Worm (Caenorhabditis elegans) whole organism, early embryonic: ENCODE measurements around the gene srx-111.
"Not testable (repeated sequence)": the region's sequence is repeated elsewhere in the genome, so short reads cannot be mapped to it uniquely, and the experiment has no call there.

ENCODE experiments used
- B0310.2 ChIP-seq: sonication (generic microtip); optimal IDR thresholded peaks from 2 replicates; lab custom pipeline; 2016; ENCODE audit warnings: mild to moderate bottlenecking, missing genetic modification characterization, missing compliant biosample characterization
- F13C5.2 ChIP-seq: sonication (generic microtip); optimal IDR thresholded peaks from 2 replicates; lab custom pipeline; 2017; ENCODE audit warnings: mild to moderate bottlenecking, missing genetic modification characterization, inconsistent platforms, missing compliant biosample characterization
- aly-1 ChIP-seq: sonication (generic microtip); optimal IDR thresholded peaks from 2 replicates; lab custom pipeline; 2016; ENCODE audit warnings: missing genetic modification characterization, missing compliant biosample characterization
- ama-1 ChIP-seq: fragments of 150-350 bp; optimal IDR thresholded peaks from 2 replicates; lab custom pipeline; 2014
- ceh-13 ChIP-seq: fragments of 200-800 bp; sonication (Bioruptor generic); optimal IDR thresholded peaks from 2 replicates; lab custom pipeline; 2018; ENCODE audit warnings: mild to moderate bottlenecking, missing genetic modification characterization, missing compliant biosample characterization
- ceh-36 ChIP-seq: sonication (generic microtip); optimal IDR thresholded peaks from 2 replicates; lab custom pipeline; 2016; ENCODE audit warnings: missing genetic modification characterization, inconsistent platforms, missing compliant biosample characterization
- ets-7 ChIP-seq: sonication (generic microtip); optimal IDR thresholded peaks from 2 replicates; lab custom pipeline; 2016; ENCODE audit warnings: missing genotype, missing genetic modification characterization, missing compliant biosample characterization
- flt-1 ChIP-seq: fragments of 200-800 bp; sonication (Bioruptor generic); IDR thresholded peaks from 2 replicates; pipeline ENCODE4 v1.3.6; 2022; ENCODE audit warnings: missing genetic modification characterization, missing compliant biosample characterization
- hmbx-1 ChIP-seq: sonication (generic microtip); optimal IDR thresholded peaks from 2 replicates; lab custom pipeline; 2016; ENCODE audit warnings: mild to moderate bottlenecking, missing genetic modification characterization, missing compliant biosample characterization
- hmg-4 ChIP-seq: fragments of 200-800 bp; sonication (Bioruptor generic); optimal IDR thresholded peaks from 2 replicates; lab custom pipeline; 2018; ENCODE audit warnings: mild to moderate bottlenecking, missing genetic modification characterization, missing compliant biosample characterization
- hnd-1 ChIP-seq: sonication (generic microtip); optimal IDR thresholded peaks from 2 replicates; lab custom pipeline; 2016; ENCODE audit warnings: missing genetic modification characterization, missing compliant biosample characterization
- pes-1 ChIP-seq: fragments of 200-800 bp; sonication (Bioruptor generic); IDR thresholded peaks from 2 replicates; pipeline ENCODE4 v1.3.6; 2022; ENCODE audit warnings: missing genetic modification reagents, missing genetic modification characterization, missing compliant biosample characterization
- scrt-1 ChIP-seq: fragments of 200-800 bp; sonication (Bioruptor generic); IDR thresholded peaks from 2 replicates; pipeline ENCODE4 v1.3.6; 2022; ENCODE audit warnings: missing genetic modification characterization, missing compliant biosample characterization
- sea-1 ChIP-seq: fragments of 200-800 bp; sonication (Bioruptor generic); conservative IDR thresholded peaks from 2 replicates; pipeline ENCODE4 v1.3.6; 2022; ENCODE audit warnings: missing genetic modification characterization, missing compliant biosample characterization
- tbx-11 ChIP-seq: fragments of 200-800 bp; sonication (Bioruptor generic); IDR thresholded peaks from 2 replicates; pipeline ENCODE4 v1.3.6; 2022; ENCODE audit warnings: missing genetic modification characterization, missing compliant biosample characterization
- tbx-37 ChIP-seq: fragments of 200-800 bp; sonication (Bioruptor generic); conservative IDR thresholded peaks from 2 replicates; pipeline ENCODE4 v1.3.6; 2022; ENCODE audit warnings: missing genetic modification reagents, missing genetic modification characterization, missing compliant biosample characterization
- tra-4 ChIP-seq: sonication (generic microtip); optimal IDR thresholded peaks from 2 replicates; lab custom pipeline; 2017; ENCODE audit warnings: missing genetic modification characterization, missing compliant biosample characterization

srx-111 gene

ce11 chrII:3747405-3747804 lies 10.2 kb upstream of the srx-111 start, which contains the start of gene fbxb-92:
Gene fbxb-92, minus strand, starts transcription at chrII:3747505.
- no peak for TF ChIP-seq hmbx-1
- no peak for TF ChIP-seq scrt-1 (GFP tag; lab: Robert Waterston, UW)
- no peak for TF ChIP-seq F13C5.2 (tag; lab: Kevin White, UChicago)
- TF ChIP-seq aly-1 (tag; lab: Kevin White, UChicago) = no peak
- TF ChIP-seq hnd-1 (tag; lab: Kevin White, UChicago) = no peak
- no peak for TF ChIP-seq ceh-36
- no peak for TF ChIP-seq ets-7 (tag; lab: Kevin White, UChicago)
- TF ChIP-seq pes-1 = no peak
- TF ChIP-seq ama-1 = no peak
- TF ChIP-seq flt-1 (GFP tag; lab: Robert Waterston, UW) = no peak
- TF ChIP-seq tra-4 (tag; lab: Kevin White, UChicago) = no peak
- no peak for TF ChIP-seq tbx-37 (GFP tag; lab: Robert Waterston, UW)
- TF ChIP-seq tbx-11 (GFP tag; lab: Robert Waterston, UW) = no peak
- TF ChIP-seq sea-1 (GFP tag; lab: Robert Waterston, UW) = no peak
- no peak for TF ChIP-seq B0310.2 (tag; lab: Kevin White, UChicago)
- TF ChIP-seq ceh-13 = no peak
- TF ChIP-seq hmg-4 = no peak

- no peak for TF ChIP-seq tbx-11 (GFP tag; lab: Robert Waterston, UW)
- TF ChIP-seq ama-1 = no peak
- no peak for TF ChIP-seq scrt-1 (GFP tag; lab: Robert Waterston, UW)
- TF ChIP-seq ets-7 (tag; lab: Kevin White, UChicago) = no peak
- no peak for TF ChIP-seq hnd-1 (tag; lab: Kevin White, UChicago)
- no peak for TF ChIP-seq ceh-36
- TF ChIP-seq pes-1 = no peak
- no peak for TF ChIP-seq flt-1 (GFP tag; lab: Robert Waterston, UW)
- no peak for TF ChIP-seq ceh-13
- no peak for TF ChIP-seq tbx-37 (GFP tag; lab: Robert Waterston, UW)
- TF ChIP-seq tra-4 (tag; lab: Kevin White, UChicago) = no peak
- no peak for TF ChIP-seq hmbx-1
- TF ChIP-seq sea-1 (GFP tag; lab: Robert Waterston, UW) = no peak
- no peak for TF ChIP-seq aly-1 (tag; lab: Kevin White, UChicago)
- no peak for TF ChIP-seq B0310.2 (tag; lab: Kevin White, UChicago)
- TF ChIP-seq hmg-4 = no peak
- TF ChIP-seq F13C5.2 (tag; lab: Kevin White, UChicago) = no peak
These were observed 8.9 kb upstream of the srx-111 start, which contains the start of gene fbxb-90 for ce11 chrII:3748719-3749118. Gene fbxb-90, minus strand, starts transcription at chrII:3748819.

ce11 chrII:3750685-3751084 lies 6.9 kb upstream of the srx-111 start, which contains the start of gene fbxb-91:
Gene fbxb-91, minus strand, starts transcription at chrII:3750785.
- no peak for TF ChIP-seq pes-1
- TF ChIP-seq sea-1 (GFP tag; lab: Robert Waterston, UW) = no peak
- TF ChIP-seq F13C5.2 (tag; lab: Kevin White, UChicago) = no peak
- no peak for TF ChIP-seq ama-1
- TF ChIP-seq tbx-37 (GFP tag; lab: Robert Waterston, UW) = no peak
- no peak for TF ChIP-seq hmbx-1
- no peak for TF ChIP-seq ceh-36
- no peak for TF ChIP-seq tra-4 (tag; lab: Kevin White, UChicago)
- TF ChIP-seq hmg-4 = no peak
- TF ChIP-seq scrt-1 (GFP tag; lab: Robert Waterston, UW) = no peak
- no peak for TF ChIP-seq aly-1 (tag; lab: Kevin White, UChicago)
- no peak for TF ChIP-seq ceh-13
- no peak for TF ChIP-seq flt-1 (GFP tag; lab: Robert Waterston, UW)
- TF ChIP-seq hnd-1 (tag; lab: Kevin White, UChicago) = no peak
- TF ChIP-seq B0310.2 (tag; lab: Kevin White, UChicago) = no peak
- TF ChIP-seq ets-7 (tag; lab: Kevin White, UChicago) = no peak
- no peak for TF ChIP-seq tbx-11 (GFP tag; lab: Robert Waterston, UW)

- TF ChIP-seq tbx-11 (GFP tag; lab: Robert Waterston, UW) (no peak), F13C5.2 (tag; lab: Kevin White, UChicago) (no peak), hnd-1 (tag; lab: Kevin White, UChicago) (no peak), tra-4 (tag; lab: Kevin White, UChicago) (no peak), flt-1 (GFP tag; lab: Robert Waterston, UW) (no peak), aly-1 (tag; lab: Kevin White, UChicago) (no peak), pes-1 (no peak), tbx-37 (GFP tag; lab: Robert Waterston, UW) (no peak), hmbx-1 (no peak), B0310.2 (tag; lab: Kevin White, UChicago) (no peak), ama-1 (no peak), ceh-13 (no peak), ceh-36 (no peak)
These were observed 5.4 kb upstream of the srx-111 start, which contains the start of gene sdz-11 for ce11 chrII:3752184-3752583. Gene sdz-11, minus strand, starts transcription at chrII:3752284.

ce11 chrII:3753598-3753997 lies 4.0 kb upstream of the srx-111 start, which contains the start of gene rcd-1:
Gene rcd-1, plus strand, starts transcription at chrII:3753898.
- no peak for TF ChIP-seq aly-1 (tag; lab: Kevin White, UChicago)
- no peak for TF ChIP-seq scrt-1 (GFP tag; lab: Robert Waterston, UW)
- TF ChIP-seq hmg-4 = no peak
- no peak for TF ChIP-seq B0310.2 (tag; lab: Kevin White, UChicago)
- no peak for TF ChIP-seq hnd-1 (tag; lab: Kevin White, UChicago)
- TF ChIP-seq tra-4 (tag; lab: Kevin White, UChicago) = no peak
- TF ChIP-seq ceh-36 = no peak
- no peak for TF ChIP-seq pes-1
- no peak for TF ChIP-seq ets-7 (tag; lab: Kevin White, UChicago)
- no peak for TF ChIP-seq sea-1 (GFP tag; lab: Robert Waterston, UW)
- TF ChIP-seq tbx-11 (GFP tag; lab: Robert Waterston, UW) = no peak
- no peak for TF ChIP-seq flt-1 (GFP tag; lab: Robert Waterston, UW)

- TF ChIP-seq aly-1 (tag; lab: Kevin White, UChicago) (no peak), ama-1 (no peak), tbx-11 (GFP tag; lab: Robert Waterston, UW) (no peak), pes-1 (no peak), flt-1 (GFP tag; lab: Robert Waterston, UW) (no peak), scrt-1 (GFP tag; lab: Robert Waterston, UW) (no peak), ceh-13 (no peak), hmbx-1 (no peak), ets-7 (tag; lab: Kevin White, UChicago) (no peak)
These were observed 1.4 kb downstream of the srx-111 start, which contains the start of gene T24E12.12 for ce11 chrII:3759010-3759409. Gene T24E12.12, plus strand, starts transcription at chrII:3759290.

ce11 chrII:3761599-3761998 lies 4.0 kb downstream of the srx-111 start, which contains the start of gene T24E12.6:
Gene T24E12.6, minus strand, starts transcription at chrII:3761699.
- not testable (repeated sequence) for TF ChIP-seq pes-1; aly-1 (tag; lab: Kevin White, UChicago); sea-1 (GFP tag; lab: Robert Waterston, UW)
